Worm (Caenorhabditis elegans) whole organism, midembryonic: ENCODE data around the gene C55B6.1.

Source experiments
- T22C8.4 ChIP-seq: fragments of 200-800 bp; sonication (Bioruptor generic); IDR thresholded peaks from 2 replicates; pipeline ENCODE4 v1.3.6; 2022; ENCODE audit warnings: missing genetic modification characterization, missing compliant biosample characterization
- cog-1 ChIP-seq: sonication (generic microtip); optimal IDR thresholded peaks from 2 replicates; lab custom pipeline; 2016; ENCODE audit warnings: missing genetic modification characterization, missing compliant biosample characterization
- flt-1 ChIP-seq: fragments of 200-800 bp; sonication (Bioruptor generic); IDR thresholded peaks from 2 replicates; pipeline ENCODE4 v1.3.6; 2022; ENCODE audit warnings: missing genetic modification characterization, missing compliant biosample characterization
- klf-2 ChIP-seq: fragments of 200-800 bp; sonication (Bioruptor generic); conservative IDR thresholded peaks from 2 replicates; pipeline ENCODE4 v1.3.6; 2022; ENCODE audit warnings: missing genetic modification reagents, missing genetic modification characterization, missing compliant biosample characterization
- ref-1 ChIP-seq: fragments of 200-800 bp; sonication (Bioruptor generic); conservative IDR thresholded peaks from 2 replicates; pipeline ENCODE4 v1.3.6; 2022; ENCODE audit warnings: missing genetic modification reagents, missing genetic modification characterization, missing compliant biosample characterization
- ztf-23 ChIP-seq: fragments of 200-800 bp; sonication (Bioruptor generic); IDR thresholded peaks from 2 replicates; pipeline ENCODE4 v1.3.6; 2022; ENCODE audit warnings: missing genetic modification reagents, missing genetic modification characterization, missing compliant biosample characterization
- ztf-29 ChIP-seq: fragments of 200-800 bp; sonication (Bioruptor generic); IDR thresholded peaks from 2 replicates; pipeline ENCODE4 v1.3.6; 2022; ENCODE audit warnings: missing genetic modification reagents, missing genetic modification characterization, missing compliant biosample characterization

DNA sequence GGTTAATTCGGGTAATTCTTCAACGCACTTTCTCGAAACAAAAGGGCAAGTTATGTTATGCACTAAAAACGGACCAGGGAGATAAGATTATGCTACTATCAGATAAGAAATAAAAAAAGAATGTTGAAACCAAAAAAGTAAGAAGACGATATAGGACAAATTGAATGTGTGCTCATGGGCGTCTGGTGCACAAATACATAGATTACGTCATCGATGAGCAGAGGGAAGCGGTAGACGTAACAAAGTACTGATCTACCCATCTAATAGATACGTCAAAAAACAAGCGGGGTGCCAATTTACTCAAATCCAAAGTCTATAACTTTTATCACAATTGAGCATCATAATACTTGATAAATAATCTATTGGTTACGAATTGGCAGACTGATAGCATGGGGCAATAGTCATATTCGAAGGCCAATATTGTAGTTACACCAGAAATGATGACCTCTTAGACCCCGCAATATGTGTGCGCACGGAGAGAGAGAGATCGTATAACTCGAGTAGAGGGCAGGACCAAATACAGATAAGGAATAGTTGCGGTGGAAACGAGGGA lies 48.1 kb upstream of the C55B6.1 start:
- TF ChIP-seq klf-2, result no peak
- no peak for TF ChIP-seq ztf-29 (GFP tag; lab: Robert Waterston, UW)
- no peak for TF ChIP-seq T22C8.4 (GFP tag; lab: Robert Waterston, UW)
- no peak for TF ChIP-seq ztf-23 (GFP tag; lab: Robert Waterston, UW)
- no peak for TF ChIP-seq cog-1
- no peak for TF ChIP-seq flt-1 (GFP tag; lab: Robert Waterston, UW)
- no peak for TF ChIP-seq ref-1 (GFP tag; lab: Robert Waterston, UW)
